Worm (Caenorhabditis elegans) whole organism, young adult: ENCODE data around the gene clec-2.

Experiments used
- D2030.7 ChIP-seq: fragments of 200-800 bp; sonication (Bioruptor generic); IDR thresholded peaks from 2 replicates; pipeline ENCODE4 v1.3.6; 2022; ENCODE audit warnings: missing genetic modification reagents, missing genetic modification characterization, missing compliant biosample characterization
- F23B12.7 ChIP-seq: sonication (generic microtip); optimal IDR thresholded peaks from 2 replicates; lab custom pipeline; 2017; ENCODE audit warnings: missing genetic modification characterization, mild to moderate bottlenecking, missing compliant biosample characterization, antibody characterized with exemption, moderate library complexity; ENCODE audit not compliant: insufficient read depth
- F55B11.4 ChIP-seq: sonication (generic microtip); optimal IDR thresholded peaks from 2 replicates; lab custom pipeline; 2016; ENCODE audit warnings: missing compliant biosample characterization, missing genetic modification characterization, borderline replicate concordance; ENCODE audit not compliant: insufficient read depth
- Y53G8AR.9 ChIP-seq: fragments of 200-800 bp; sonication (Bioruptor generic); conservative IDR thresholded peaks from 2 replicates; pipeline ENCODE4 v1.3.6; 2022; ENCODE audit warnings: missing genetic modification reagents, missing genetic modification characterization, missing compliant biosample characterization
- Y56A3A.18 ChIP-seq: fragments of 200-800 bp; sonication (Bioruptor generic); IDR thresholded peaks from 2 replicates; pipeline ENCODE4 v1.3.6; 2022; ENCODE audit warnings: missing genetic modification reagents, missing genetic modification characterization, missing compliant biosample characterization
- attf-3 ChIP-seq: fragments of 200-800 bp; sonication (Bioruptor generic); conservative IDR thresholded peaks from 2 replicates; pipeline ENCODE4 v1.3.6; 2022; ENCODE audit warnings: missing genetic modification reagents, missing genetic modification characterization, missing compliant biosample characterization
- ccch-3 ChIP-seq: fragments of 200-800 bp; sonication (Bioruptor generic); optimal IDR thresholded peaks from 2 replicates; lab custom pipeline; 2018; ENCODE audit warnings: mild to moderate bottlenecking, missing genetic modification characterization, missing compliant biosample characterization
- ceh-100 ChIP-seq: fragments of 200-800 bp; sonication (Bioruptor generic); IDR thresholded peaks from 2 replicates; pipeline ENCODE4 v1.3.6; 2022; ENCODE audit warnings: missing genetic modification reagents, missing genetic modification characterization, missing compliant biosample characterization
- ceh-91 ChIP-seq: fragments of 200-800 bp; sonication (Bioruptor generic); IDR thresholded peaks from 2 replicates; pipeline ENCODE4 v1.3.6; 2022; ENCODE audit warnings: missing genetic modification reagents, missing genetic modification characterization, missing compliant biosample characterization
- dox-1 ChIP-seq: fragments of 200-800 bp; sonication (Bioruptor generic); IDR thresholded peaks from 2 replicates; pipeline ENCODE4 v1.3.6; 2022; ENCODE audit warnings: missing genetic modification reagents, missing genetic modification characterization, missing compliant biosample characterization
- dpl-1 ChIP-seq: fragments of 150-350 bp; optimal IDR thresholded peaks from 2 replicates; lab custom pipeline; 2014; ENCODE audit warnings: missing biosample characterization, missing genetic modification reagents, missing genetic modification characterization
- egl-18 ChIP-seq: fragments of 200-800 bp; sonication (Bioruptor generic); IDR thresholded peaks from 2 replicates; pipeline ENCODE4 v1.3.6; 2022; ENCODE audit warnings: missing genetic modification reagents, missing genetic modification characterization, missing compliant biosample characterization
- egl-44 ChIP-seq: fragments of 200-800 bp; sonication (Bioruptor generic); IDR thresholded peaks from 2 replicates; pipeline ENCODE4 v1.3.6; 2022; ENCODE audit warnings: missing genetic modification reagents, missing genetic modification characterization, missing compliant biosample characterization
- ekl-4 ChIP-seq: fragments of 200-800 bp; sonication (Bioruptor generic); IDR thresholded peaks from 2 replicates; pipeline ENCODE4 v1.3.6; 2022; ENCODE audit warnings: missing genetic modification reagents, missing genetic modification characterization, missing compliant biosample characterization
- ets-4 ChIP-seq: fragments of 200-800 bp; sonication (Bioruptor generic); optimal IDR thresholded peaks from 2 replicates; lab custom pipeline; 2018; ENCODE audit warnings: mild to moderate bottlenecking, missing genetic modification characterization, missing compliant biosample characterization
- gei-17 ChIP-seq: fragments of 200-800 bp; sonication (Bioruptor generic); optimal IDR thresholded peaks from 2 replicates; lab custom pipeline; 2018; ENCODE audit warnings: mild to moderate bottlenecking, missing genetic modification characterization, missing compliant biosample characterization
- hlh-26 ChIP-seq: fragments of 200-800 bp; sonication (Bioruptor generic); conservative IDR thresholded peaks from 2 replicates; pipeline ENCODE4 v1.3.6; 2022; ENCODE audit warnings: missing genetic modification reagents, missing genetic modification characterization, missing compliant biosample characterization
- hmg-1.2 ChIP-seq: fragments of 200-800 bp; sonication (Bioruptor generic); IDR thresholded peaks from 2 replicates; pipeline ENCODE4 v1.3.6; 2022; ENCODE audit warnings: missing genetic modification reagents, missing genetic modification characterization, missing compliant biosample characterization
- hsf-1 ChIP-seq: fragments of 200-800 bp; sonication (Bioruptor generic); IDR thresholded peaks from 2 replicates; pipeline ENCODE4 v1.3.6; 2022; ENCODE audit warnings: missing genetic modification reagents, missing genetic modification characterization, missing compliant biosample characterization
- lin-35 ChIP-seq, 3 experiments: fragments of 150-350 bp in 2 of 3; sonication (generic microtip) in 1 of 3; optimal IDR thresholded peaks; 2 replicates each; lab custom pipeline; 2014 to 2018; ENCODE audit warnings: missing biosample characterization in 3 of 3, missing genetic modification characterization in 3 of 3, missing genetic modification reagents in 3 of 3
- lir-1 ChIP-seq: fragments of 200-800 bp; sonication (Bioruptor generic); conservative IDR thresholded peaks from 2 replicates; pipeline ENCODE4 v1.3.6; 2022; ENCODE audit warnings: missing genetic modification reagents, missing genetic modification characterization, missing compliant biosample characterization
- lsy-27 ChIP-seq: sonication (generic microtip); optimal IDR thresholded peaks from 2 replicates; lab custom pipeline; 2017; ENCODE audit warnings: missing genetic modification characterization, mild to moderate bottlenecking, missing compliant biosample characterization, antibody characterized with exemption, missing genotype, borderline replicate concordance; ENCODE audit not compliant: insufficient read depth
- madf-8 ChIP-seq: fragments of 200-800 bp; sonication (Bioruptor generic); conservative IDR thresholded peaks from 2 replicates; pipeline ENCODE4 v1.3.6; 2022; ENCODE audit warnings: missing genetic modification reagents, missing genetic modification characterization, missing compliant biosample characterization
- nfya-1 ChIP-seq: sonication (generic microtip); optimal IDR thresholded peaks from 2 replicates; lab custom pipeline; 2017; ENCODE audit warnings: antibody characterized with exemption, missing compliant biosample characterization, missing genetic modification characterization, borderline replicate concordance; ENCODE audit not compliant: insufficient read depth
- nhr-120 ChIP-seq: fragments of 200-800 bp; sonication (Bioruptor generic); IDR thresholded peaks from 2 replicates; pipeline ENCODE4 v1.3.6; 2022; ENCODE audit warnings: missing genetic modification characterization, missing compliant biosample characterization
- nhr-27 ChIP-seq: fragments of 200-800 bp; sonication (Bioruptor generic); optimal IDR thresholded peaks from 2 replicates; lab custom pipeline; 2018; ENCODE audit warnings: mild to moderate bottlenecking, missing genetic modification characterization, moderate library complexity, missing compliant biosample characterization
- nhr-80 ChIP-seq: sonication (generic microtip); optimal IDR thresholded peaks from 2 replicates; lab custom pipeline; 2016; ENCODE audit warnings: missing genetic modification characterization, missing compliant biosample characterization
- nhr-90 ChIP-seq: sonication (generic microtip); optimal IDR thresholded peaks from 2 replicates; lab custom pipeline; 2016; ENCODE audit warnings: missing genotype, mild to moderate bottlenecking, missing genetic modification characterization, missing compliant biosample characterization
- pha-4 ChIP-seq: fragments of 150-350 bp; sonication (generic microtip); optimal IDR thresholded peaks from 2 replicates; lab custom pipeline; 2014; ENCODE audit warnings: missing biosample characterization, missing genetic modification reagents, missing genetic modification characterization
- rpc-1 ChIP-seq, 2 experiments: fragments of 150-350 bp in 1 of 2; sonication (generic microtip) in 1 of 2; optimal IDR thresholded peaks; 2 replicates each; lab custom pipeline; 2014 to 2018; ENCODE audit warnings: missing biosample characterization in 1 of 2, missing genetic modification characterization in 1 of 2, missing genetic modification reagents in 1 of 2, missing genotype in 1 of 2
- snpc-1.3 ChIP-seq: sonication (generic microtip); optimal IDR thresholded peaks from 2 replicates; lab custom pipeline; 2017; ENCODE audit warnings: missing genetic modification characterization, mild to moderate bottlenecking, missing compliant biosample characterization, antibody characterized with exemption, moderate library complexity, missing genotype, missing genetic modification reagents; ENCODE audit not compliant: insufficient read depth
- snpc-3.4 ChIP-seq: sonication (generic microtip); optimal IDR thresholded peaks from 2 replicates; lab custom pipeline; 2017; ENCODE audit warnings: missing genetic modification characterization, mild to moderate bottlenecking, missing compliant biosample characterization, antibody characterized with exemption, moderate library complexity, missing genotype, missing genetic modification reagents
- tlf-1 ChIP-seq: fragments of 200-800 bp; sonication (Bioruptor generic); optimal IDR thresholded peaks from 2 replicates; lab custom pipeline; 2018; ENCODE audit warnings: mild to moderate bottlenecking, missing genetic modification characterization, missing compliant biosample characterization
- unc-62 ChIP-seq: fragments of 150-350 bp; optimal IDR thresholded peaks from 2 replicates; lab custom pipeline; 2014; ENCODE audit warnings: missing biosample characterization, missing genetic modification reagents, missing genetic modification characterization
- zfh-2 ChIP-seq: fragments of 200-800 bp; sonication (Bioruptor generic); conservative IDR thresholded peaks from 2 replicates; pipeline ENCODE4 v1.3.6; 2022; ENCODE audit warnings: missing genetic modification reagents, missing genetic modification characterization, missing compliant biosample characterization
- ztf-3 ChIP-seq: fragments of 200-800 bp; sonication (Bioruptor generic); optimal IDR thresholded peaks from 2 replicates; lab custom pipeline; 2018; ENCODE audit warnings: mild to moderate bottlenecking, missing genetic modification characterization, missing compliant biosample characterization

The clec-2 gene

ce11 chrII:3030416-3030815 lies 7.2 kb upstream of the clec-2 start:
- TF ChIP-seq attf-3 (GFP tag; lab: Robert Waterston, UW) (no peak), nhr-120 (no peak), ekl-4 (no peak), madf-8 (GFP tag; lab: Robert Waterston, UW) (no peak), nhr-80 (tag; lab: Kevin White, UChicago) (no peak), lsy-27 (no peak), snpc-1.3 (no peak)

- TF ChIP-seq madf-8 (GFP tag; lab: Robert Waterston, UW) (no peak), unc-62 (no peak), ceh-91 (no peak), ztf-3 (GFP tag; lab: Kevin White, UChicago) (no peak), snpc-1.3 (no peak), nfya-1 (tag; lab: Kevin White, UChicago) (no peak)
Observed at ce11 chrII:3028264-3028663, 5.0 kb upstream of the clec-2 start.

ce11 chrII:3024655-3025054 lies 1.4 kb upstream of the clec-2 start:
- no peak for TF ChIP-seq hsf-1 (GFP tag; lab: Robert Waterston, UW)
- TF ChIP-seq pha-4, result no peak
- TF ChIP-seq D2030.7 (GFP tag; lab: Robert Waterston, UW), result no peak
- no peak for TF ChIP-seq snpc-3.4 (tag; lab: Kevin White, UChicago)
- no peak for TF ChIP-seq dox-1
- no peak for TF ChIP-seq gei-17 (GFP tag; lab: Kevin White, UChicago)
- TF ChIP-seq hmg-1.2 (GFP tag; lab: Robert Waterston, UW), result no peak
- no peak for TF ChIP-seq ztf-3 (GFP tag; lab: Kevin White, UChicago)
- no peak for TF ChIP-seq zfh-2 (GFP tag; lab: Robert Waterston, UW)
- TF ChIP-seq F55B11.4 (tag; lab: Kevin White, UChicago), result no peak
- no peak for TF ChIP-seq ets-4 (GFP tag; lab: Kevin White, UChicago)
- no peak for TF ChIP-seq attf-3 (GFP tag; lab: Robert Waterston, UW)
- no peak for TF ChIP-seq egl-44 (GFP tag; lab: Robert Waterston, UW)
- TF ChIP-seq ceh-91, result no peak

- TF ChIP-seq ceh-100 (GFP tag; lab: Robert Waterston, UW) (no peak), lsy-27 (no peak), hlh-26 (GFP tag; lab: Robert Waterston, UW) (no peak), dpl-1 (GFP tag; lab: Kevin White, UChicago) (no peak), Y56A3A.18 (GFP tag; lab: Robert Waterston, UW) (no peak), tlf-1 (no peak), ccch-3 (no peak), nhr-90 (tag; lab: Kevin White, UChicago) (no peak), nhr-80 (tag; lab: Kevin White, UChicago) (no peak), F23B12.7 (tag; lab: Kevin White, UChicago) (no peak), lin-35 (GFP tag; optimal IDR thresholded peaks at IDR 0.05; lab: Kevin White, UChicago) (no peak), nhr-27 (tag; lab: Kevin White, UChicago) (no peak), rpc-1 (optimal IDR thresholded peaks at IDR 0.05; lab: Kevin White, UChicago) (no peak), rpc-1 (tag; optimal IDR thresholded peaks at IDR 0.05; lab: Kevin White, UChicago) (no peak), Y53G8AR.9 (GFP tag; lab: Robert Waterston, UW) (no peak), F55B11.4 (tag; lab: Kevin White, UChicago) (no peak), lir-1 (no peak), egl-18 (no peak)
Observed at ce11 chrII:3020899-3021298, 2.3 kb downstream of the clec-2 start.
